Worm (Caenorhabditis elegans): ENCODE results near the gene C36E8.4.

The C36E8.4 gene

ce11 chrIII:3972687-3973086, 39.4 kb upstream of the C36E8.4 start, which contains the start of gene R10E9.4:
R10E9.4 (minus strand) TSS chrIII:3972787.
- TF ChIP-seq nhr-12 (tag; optimal IDR thresholded peaks at IDR 0.05) = no peak
- TF ChIP-seq R02D3.7 (tag; optimal IDR thresholded peaks at IDR 0.05) = no peak
- no peak for TF ChIP-seq egl-27 (tag; optimal IDR thresholded peaks at IDR 0.05)
- TF ChIP-seq unc-62 (GFP tag; optimal IDR thresholded peaks at IDR 0.05) = no peak
- no peak for TF ChIP-seq ztf-11 (tag; optimal IDR thresholded peaks at IDR 0.05)
- no peak for TF ChIP-seq lin-39 (tag; optimal IDR thresholded peaks at IDR 0.05)
- no peak for TF ChIP-seq nfya-1 (tag; optimal IDR thresholded peaks at IDR 0.05; ENCODE audit: insufficient read depth)
- TF ChIP-seq skn-1 (tag; optimal IDR thresholded peaks at IDR 0.05) = no peak
- TF ChIP-seq nhr-76 (tag; optimal IDR thresholded peaks at IDR 0.05) = no peak
- no peak for TF ChIP-seq mml-1 (tag; optimal IDR thresholded peaks at IDR 0.05)
- no peak for TF ChIP-seq ZK546.5 (tag; optimal IDR thresholded peaks at IDR 0.05)
- TF ChIP-seq lsy-12 (tag; optimal IDR thresholded peaks at IDR 0.05) = no peak
- TF ChIP-seq lin-15B (tag; optimal IDR thresholded peaks at IDR 0.05) = no peak
- no peak for TF ChIP-seq pha-4 (tag; optimal IDR thresholded peaks at IDR 0.05)
- no peak for TF ChIP-seq ceh-28 (tag; optimal IDR thresholded peaks at IDR 0.05)
- no peak for TF ChIP-seq eor-1 (tag; optimal IDR thresholded peaks at IDR 0.05)
- no peak for TF ChIP-seq unc-39 (tag; optimal IDR thresholded peaks at IDR 0.05)
- no peak for TF ChIP-seq nhr-77 (tag; optimal IDR thresholded peaks at IDR 0.05)
- TF ChIP-seq aly-2 (tag; optimal IDR thresholded peaks at IDR 0.05) = no peak
- TF ChIP-seq jun-1 (tag; optimal IDR thresholded peaks at IDR 0.05) = no peak

- TF ChIP-seq nfya-1 (tag; optimal IDR thresholded peaks at IDR 0.05; ENCODE audit: insufficient read depth) (peak; percentile 75), egl-5 (tag; optimal IDR thresholded peaks at IDR 0.05) (no peak)
Observed at ce11 chrIII:3974503-3974902, 37.6 kb upstream of the C36E8.4 start.

ce11 chrIII:3975008-3975407, 37.1 kb upstream of the C36E8.4 start:
- no peak for TF ChIP-seq ZK546.5 (tag; optimal IDR thresholded peaks at IDR 0.05)
- no peak for TF ChIP-seq ceh-82 (tag; optimal IDR thresholded peaks at IDR 0.05)
- TF ChIP-seq pha-4 (tag; optimal IDR thresholded peaks at IDR 0.05) = peak; percentile 84
- no peak for TF ChIP-seq skn-1 (tag; optimal IDR thresholded peaks at IDR 0.05)
- TF ChIP-seq mdl-1 (tag; optimal IDR thresholded peaks at IDR 0.05) = no peak

DNA sequence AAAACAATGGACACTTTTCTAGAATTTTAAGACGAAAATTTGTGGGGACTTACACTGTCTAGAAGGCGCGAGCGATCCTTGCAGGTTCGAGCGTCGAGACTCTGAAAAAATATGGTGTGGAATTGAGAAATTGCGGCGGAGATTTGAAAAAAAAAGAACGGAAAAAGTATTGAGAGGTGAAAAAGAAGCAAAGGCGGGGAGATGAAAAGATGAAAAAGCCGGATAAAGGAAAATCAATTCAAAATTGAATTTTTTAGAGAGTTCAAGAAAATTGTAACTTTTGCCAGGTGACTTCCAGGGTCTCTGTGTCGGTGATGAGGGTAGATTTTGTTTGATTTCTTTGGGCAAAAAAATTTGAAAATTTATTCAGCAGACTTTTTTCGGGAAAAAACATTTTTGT, 35.8 kb upstream of the C36E8.4 start, which contains the start of gene msi-1:
Gene msi-1 (minus strand): TSS at position 101 of the 400 bp plus-strand sequence.
- TF ChIP-seq tbx-2 (tag; optimal IDR thresholded peaks at IDR 0.05) (no peak), ceh-16 (tag; optimal IDR thresholded peaks at IDR 0.05) (no peak), hmg-11 (tag; optimal IDR thresholded peaks at IDR 0.05) (peak; percentile 31)

ce11 chrIII:3976992-3977391, 35.1 kb upstream of the C36E8.4 start:
- TF ChIP-seq mdl-1 (tag; optimal IDR thresholded peaks at IDR 0.05) = no peak
- peak; percentile 26 for TF ChIP-seq elt-2 (tag; optimal IDR thresholded peaks at IDR 0.05)
- no peak for TF ChIP-seq ama-1 (optimal IDR thresholded peaks at IDR 0.05)
- no peak for TF ChIP-seq nhr-43 (tag; optimal IDR thresholded peaks at IDR 0.05; ENCODE audit: poor library complexity, severe bottlenecking)
- TF ChIP-seq lin-39 (tag; optimal IDR thresholded peaks at IDR 0.05) = no peak
- TF ChIP-seq ZK546.5 (tag; optimal IDR thresholded peaks at IDR 0.05) = no peak
- TF ChIP-seq mml-1 (tag; optimal IDR thresholded peaks at IDR 0.05) = no peak
- TF ChIP-seq nhr-76 (tag; optimal IDR thresholded peaks at IDR 0.05) = no peak
- TF ChIP-seq pha-4 (tag; optimal IDR thresholded peaks at IDR 0.05) = peak; percentile 5
- TF ChIP-seq tbx-2 (tag; optimal IDR thresholded peaks at IDR 0.05) = no peak
- TF ChIP-seq fkh-2 (tag; optimal IDR thresholded peaks at IDR 0.05) = no peak
- no peak for TF ChIP-seq ztf-11 (tag; optimal IDR thresholded peaks at IDR 0.05)

- TF ChIP-seq nhr-25 (tag; optimal IDR thresholded peaks at IDR 0.05) (peak; percentile 46), nhr-28 (tag; optimal IDR thresholded peaks at IDR 0.05) (no peak), nhr-237 (tag; optimal IDR thresholded peaks at IDR 0.05) (no peak), lin-39 (tag; optimal IDR thresholded peaks at IDR 0.05) (peak; percentile 38), fos-1 (tag; optimal IDR thresholded peaks at IDR 0.05) (no peak), elt-1 (tag; optimal IDR thresholded peaks at IDR 0.05) (no peak), ceh-28 (tag; optimal IDR thresholded peaks at IDR 0.05) (no peak), ztf-4 (tag; optimal IDR thresholded peaks at IDR 0.05) (no peak), R02D3.7 (tag; optimal IDR thresholded peaks at IDR 0.05) (no peak), aly-2 (tag; optimal IDR thresholded peaks at IDR 0.05) (no peak), unc-39 (tag; optimal IDR thresholded peaks at IDR 0.05) (no peak), ztf-11 (tag; optimal IDR thresholded peaks at IDR 0.05) (no peak), fkh-2 (tag; optimal IDR thresholded peaks at IDR 0.05) (no peak), eor-1 (tag; optimal IDR thresholded peaks at IDR 0.05) (no peak), lin-15B (tag; optimal IDR thresholded peaks at IDR 0.05) (no peak), egl-5 (tag; optimal IDR thresholded peaks at IDR 0.05) (no peak), pha-4 (tag; optimal IDR thresholded peaks at IDR 0.05) (peak; percentile 25), nhr-23 (tag; optimal IDR thresholded peaks at IDR 0.05) (no peak), elt-3 (tag; optimal IDR thresholded peaks at IDR 0.05) (no peak), elt-2 (tag; optimal IDR thresholded peaks at IDR 0.05) (no peak), nhr-77 (tag; optimal IDR thresholded peaks at IDR 0.05) (no peak), egl-27 (tag; optimal IDR thresholded peaks at IDR 0.05) (no peak), ceh-16 (tag; optimal IDR thresholded peaks at IDR 0.05) (no peak), nhr-11 (tag; optimal IDR thresholded peaks at IDR 0.05) (no peak), nhr-12 (tag; optimal IDR thresholded peaks at IDR 0.05) (no peak)
Observed at ce11 chrIII:3978438-3978837, 33.7 kb upstream of the C36E8.4 start.
